Worm (Caenorhabditis elegans) whole organism, late embryonic: Measurements from ENCODE around the gene W08F4.3.

Source experiments
- K09A11.1 ChIP-seq: sonication (generic microtip); optimal IDR thresholded peaks from 2 replicates; lab custom pipeline; 2017; ENCODE audit warnings: antibody characterized with exemption, mild to moderate bottlenecking, missing genetic modification characterization, missing compliant biosample characterization; ENCODE audit not compliant: insufficient read depth
- ama-1 ChIP-seq: fragments of 150-350 bp; optimal IDR thresholded peaks from 2 replicates; lab custom pipeline; 2014
- ceh-19 ChIP-seq: fragments of 200-800 bp; sonication (Bioruptor generic); optimal IDR thresholded peaks from 2 replicates; lab custom pipeline; 2018; ENCODE audit warnings: mild to moderate bottlenecking, missing genetic modification characterization, missing compliant biosample characterization
- ceh-6 ChIP-seq: fragments of 200-800 bp; sonication (Bioruptor generic); optimal IDR thresholded peaks from 2 replicates; lab custom pipeline; 2018; ENCODE audit warnings: mild to moderate bottlenecking, missing genetic modification characterization, missing compliant biosample characterization
- gmeb-2 ChIP-seq: sonication (generic microtip); optimal IDR thresholded peaks from 2 replicates; lab custom pipeline; 2016; ENCODE audit warnings: missing genetic modification characterization, inconsistent platforms, missing compliant biosample characterization
- nhr-11 ChIP-seq: fragments of 150-350 bp; optimal IDR thresholded peaks from 2 replicates; lab custom pipeline; 2014; ENCODE audit warnings: missing biosample characterization, missing genetic modification characterization
- pat-9 ChIP-seq: fragments of 200-800 bp; sonication (Bioruptor generic); optimal IDR thresholded peaks from 2 replicates; lab custom pipeline; 2018; ENCODE audit warnings: mild to moderate bottlenecking, missing genetic modification characterization, moderate library complexity, missing compliant biosample characterization
- pqm-1 ChIP-seq: sonication (generic microtip); optimal IDR thresholded peaks from 2 replicates; lab custom pipeline; 2016; ENCODE audit warnings: missing genetic modification characterization, missing compliant biosample characterization
- tbx-2 ChIP-seq: sonication (generic microtip); optimal IDR thresholded peaks from 2 replicates; lab custom pipeline; 2016; ENCODE audit warnings: missing genetic modification characterization, missing compliant biosample characterization

- TF ChIP-seq pat-9 (tag; lab: Kevin White, UChicago) = no peak
- TF ChIP-seq pqm-1 = no peak
- TF ChIP-seq K09A11.1 (tag; lab: Kevin White, UChicago) = no peak
- TF ChIP-seq gmeb-2 = no peak
- no peak for TF ChIP-seq tbx-2 (tag; lab: Kevin White, UChicago)
- TF ChIP-seq nhr-11 = no peak
- no peak for TF ChIP-seq ceh-19 (GFP tag; lab: Kevin White, UChicago)
- no peak for TF ChIP-seq ceh-6 (GFP tag; lab: Kevin White, UChicago)
- no peak for TF ChIP-seq ama-1
These were observed at the start of gene W08F4.3, which contains the start of gene cdc-37 for ce11 chrII:580189-580643.
